Worm (Caenorhabditis elegans) whole organism, late embryonic: ENCODE results near the gene B0244.7.

Experiments
- ceh-31 ChIP-seq: sonication (generic microtip); optimal IDR thresholded peaks from 2 replicates; lab custom pipeline; 2016; ENCODE audit warnings: missing genetic modification characterization, missing compliant biosample characterization
- gmeb-2 ChIP-seq: sonication (generic microtip); optimal IDR thresholded peaks from 2 replicates; lab custom pipeline; 2016; ENCODE audit warnings: missing genetic modification characterization, inconsistent platforms, missing compliant biosample characterization
- madf-2 ChIP-seq: sonication (generic microtip); optimal IDR thresholded peaks from 2 replicates; lab custom pipeline; 2017; ENCODE audit warnings: missing genetic modification characterization, missing compliant biosample characterization
- nfya-1 ChIP-seq: sonication (generic microtip); optimal IDR thresholded peaks from 2 replicates; lab custom pipeline; 2017; ENCODE audit warnings: missing genetic modification characterization, mild to moderate bottlenecking, missing compliant biosample characterization, antibody characterized with exemption, moderate library complexity
- nhr-11 ChIP-seq: fragments of 150-350 bp; optimal IDR thresholded peaks from 2 replicates; lab custom pipeline; 2014; ENCODE audit warnings: missing biosample characterization, missing genetic modification characterization
- unc-86 ChIP-seq: sonication (generic microtip); optimal IDR thresholded peaks from 2 replicates; lab custom pipeline; 2016; ENCODE audit warnings: missing genetic modification characterization, missing compliant biosample characterization

DNA sequence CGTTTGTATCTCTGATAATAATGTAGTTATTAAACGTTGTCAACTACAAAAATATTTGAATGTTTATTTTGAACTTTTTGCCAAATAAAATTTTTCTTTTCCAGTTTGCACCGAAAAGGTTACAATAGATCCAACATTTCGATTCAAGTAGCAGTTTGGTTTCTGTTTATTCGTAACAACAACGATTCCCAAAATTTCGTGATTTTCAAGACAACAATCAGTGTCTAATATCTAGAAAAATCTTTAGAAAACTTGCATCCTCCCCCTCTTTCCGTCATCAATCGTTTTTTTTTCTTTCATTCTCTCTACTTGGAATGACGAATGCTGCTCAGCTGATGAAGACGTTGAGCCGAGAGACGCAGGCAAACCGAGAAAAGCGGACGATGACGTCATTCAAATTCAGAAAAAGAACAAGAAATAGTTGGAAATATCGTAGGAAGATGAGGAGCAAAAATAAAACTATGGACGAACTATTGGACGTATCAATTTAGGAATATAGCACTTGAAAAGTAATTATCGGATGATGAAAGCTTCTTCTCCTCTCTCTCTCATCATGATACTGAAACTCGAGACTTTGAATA lies 27.3 kb downstream of the B0244.7 start:
- TF ChIP-seq madf-2 (tag; lab: Kevin White, UChicago) (no peak), ceh-31 (tag; lab: Kevin White, UChicago) (no peak), gmeb-2 (tag; lab: Kevin White, UChicago) (no peak), unc-86 (tag; lab: Kevin White, UChicago) (no peak), nhr-11 (tag; lab: Kevin White, UChicago) (no peak), nfya-1 (tag; lab: Kevin White, UChicago) (no peak)
